Fruit fly (Drosophila melanogaster) whole organism, pupa: ENCODE measurements around the gene Rbp1-like.

ENCODE experiments used
- CG15710 ChIP-seq: fragments of 200-800 bp; sonication (Bioruptor generic); optimal IDR thresholded peaks from 2 replicates; lab custom pipeline; 2018; ENCODE audit warnings: missing biosample characterization, mild to moderate bottlenecking, missing genetic modification characterization, moderate library complexity
- CG32121 ChIP-seq: fragments of 200-800 bp; sonication (Bioruptor generic); IDR thresholded peaks from 2 replicates; pipeline ENCODE4 v1.3.6; 2022; ENCODE audit warnings: missing biosample characterization, missing genetic modification characterization
- CG4496 ChIP-seq: fragments of 200-800 bp; sonication (Bioruptor generic); IDR thresholded peaks from 3 replicates; pipeline ENCODE4 v1.3.6; 2022; ENCODE audit warnings: missing biosample characterization, missing genetic modification characterization
- CG8159 ChIP-seq: fragments of 200-800 bp; sonication (Bioruptor generic); optimal IDR thresholded peaks from 3 replicates; lab custom pipeline; 2018; ENCODE audit warnings: missing biosample characterization, mild to moderate bottlenecking, missing genetic modification characterization, moderate library complexity
- CG8301 ChIP-seq: fragments of 200-800 bp; sonication (Bioruptor generic); optimal IDR thresholded peaks from 2 replicates; lab custom pipeline; 2018; ENCODE audit warnings: missing biosample characterization, mild to moderate bottlenecking, missing genetic modification characterization
- EcR ChIP-seq: fragments of 200-800 bp; sonication (Bioruptor generic); optimal IDR thresholded peaks from 3 replicates; lab custom pipeline; 2019; ENCODE audit warnings: missing biosample characterization, missing genetic modification characterization, mild to moderate bottlenecking, moderate library complexity, missing genetic modification reagents
- Ets98B ChIP-seq: fragments of 200-800 bp; sonication (Bioruptor generic); IDR thresholded peaks from 2 replicates; pipeline ENCODE4 v1.3.6; 2022; ENCODE audit warnings: missing biosample characterization, missing genetic modification characterization

dm6 chrX:13402763-13403162 is 18.1 kb upstream of the Rbp1-like start, which contains the start of gene CG12725:
- TF ChIP-seq CG4496 (no peak), Ets98B (no peak), CG15710 (tag; lab: Kevin White, UChicago) (no peak), CG8159 (tag; lab: Kevin White, UChicago) (no peak), EcR (GFP tag; lab: Kevin White, UChicago) (no peak), CG8301 (tag; lab: Kevin White, UChicago) (no peak), CG32121 (GFP tag; lab: Robert Waterston, UW) (no peak)
